Worm (Caenorhabditis elegans) whole organism, L2 larva: ENCODE data around the gene cdc-50.B.

ENCODE experiments used
- elt-1 ChIP-seq: fragments of 150-350 bp; optimal IDR thresholded peaks from 2 replicates; lab custom pipeline; 2014; ENCODE audit warnings: missing biosample characterization, missing genetic modification characterization
- nhr-10 ChIP-seq: sonication (generic microtip); optimal IDR thresholded peaks from 2 replicates; lab custom pipeline; 2017; ENCODE audit warnings: missing biosample characterization, missing genetic modification characterization
- nhr-237 ChIP-seq: fragments of 150-350 bp; optimal IDR thresholded peaks from 2 replicates; lab custom pipeline; 2014; ENCODE audit warnings: missing biosample characterization, missing genetic modification characterization

ce11 chrIV:8754146-8754545, 10.5 kb upstream of the cdc-50.B start:
- no peak for TF ChIP-seq nhr-237 (tag; lab: Kevin White, UChicago)
- TF ChIP-seq nhr-10 (tag; lab: Kevin White, UChicago): no peak
- TF ChIP-seq elt-1 (tag; lab: Kevin White, UChicago): no peak
